Fruit fly (Drosophila melanogaster): ENCODE results near the gene CG33710.

CG33710 gene

DNA sequence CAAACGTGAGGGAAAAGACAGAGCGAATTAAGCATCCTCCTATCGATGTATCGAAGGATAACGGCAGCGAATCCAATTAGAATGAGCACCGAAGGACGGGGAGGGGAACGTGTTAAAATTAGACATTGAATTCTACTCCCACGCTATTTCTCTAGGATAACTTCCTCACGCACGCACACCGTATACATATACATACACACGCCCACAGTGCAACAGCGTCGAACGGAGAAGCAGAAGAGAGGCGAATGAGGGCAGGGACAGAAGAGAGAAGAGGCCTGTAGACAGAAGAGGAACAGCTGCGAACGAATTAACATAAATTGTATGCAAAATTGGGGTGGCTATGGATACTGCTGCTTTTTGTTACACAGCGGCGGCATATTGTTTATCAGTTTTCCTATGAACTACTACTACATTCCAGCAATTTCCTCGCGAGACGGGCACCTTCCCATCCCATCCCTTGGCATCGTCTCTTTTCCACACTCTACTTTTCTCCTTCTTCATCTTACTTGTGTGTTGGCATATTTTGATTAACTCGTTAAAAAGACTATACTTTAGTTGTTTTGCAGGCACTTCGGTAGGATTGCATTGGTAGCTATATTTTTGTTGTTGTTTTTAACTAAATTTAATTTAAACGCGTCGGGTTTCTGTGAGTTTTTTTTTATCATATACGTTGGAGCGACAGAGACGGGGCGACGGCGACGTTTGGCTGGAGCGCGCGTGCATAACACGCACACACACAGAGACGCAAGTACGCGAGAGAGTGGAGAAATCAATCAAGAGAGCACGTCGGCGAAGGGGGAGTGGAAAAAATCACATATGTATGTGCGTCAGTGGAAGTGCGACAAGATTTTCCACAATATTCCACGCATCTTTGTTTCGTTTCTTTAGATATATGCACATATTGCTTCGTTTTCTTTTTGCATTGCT, 44.1 kb downstream of the CG33710 start (continued):
- TF ChIP-seq CG34422 (GFP tag; IDR thresholded peaks at IDR 0.05), result no peak; the same call in 2 of the 3 replicates
- TF ChIP-seq gcm (GFP tag; optimal IDR thresholded peaks at IDR 0.05), result no peak
- no peak for TF ChIP-seq trem (tag; optimal IDR thresholded peaks at IDR 0.05)
- TF ChIP-seq Mrtf (GFP tag; IDR thresholded peaks at IDR 0.05), result no peak
- TF ChIP-seq onecut (GFP tag; IDR thresholded peaks at IDR 0.05), result peak; percentile 86
- peak; percentile 91 for TF ChIP-seq sd (tag; optimal IDR thresholded peaks at IDR 0.05)
- TF ChIP-seq kay (GFP tag; optimal IDR thresholded peaks at IDR 0.05), result no peak
- TF ChIP-seq CG8290 (GFP tag; optimal IDR thresholded peaks at IDR 0.05), result no peak
- TF ChIP-seq CG8290 (tag; optimal IDR thresholded peaks at IDR 0.05), result peak in 1 of 2 experiments; percentile 4
- TF ChIP-seq tx (GFP tag; optimal IDR thresholded peaks at IDR 0.05), result no peak
- TF ChIP-seq peb (GFP tag; IDR thresholded peaks at IDR 0.05), result no peak
- no peak for TF ChIP-seq Nf-YC (tag; optimal IDR thresholded peaks at IDR 0.05)
- no peak for TF ChIP-seq zen (tag; optimal IDR thresholded peaks at IDR 0.05)
- no peak for TF ChIP-seq CG10979 (tag; optimal IDR thresholded peaks at IDR 0.05)
- no peak for TF ChIP-seq CG10147 (GFP tag; optimal IDR thresholded peaks at IDR 0.05)
- TF ChIP-seq Asciz (GFP tag; optimal IDR thresholded peaks at IDR 0.05), result peak; percentile 8
- no peak for TF ChIP-seq wor (GFP tag; IDR thresholded peaks at IDR 0.05)
- TF ChIP-seq Dll (GFP tag; IDR thresholded peaks at IDR 0.05; ENCODE audit: partially characterized antibody), result no peak
- TF ChIP-seq dimm (GFP tag; IDR thresholded peaks at IDR 0.05), result no peak
- TF ChIP-seq pros (GFP tag; optimal IDR thresholded peaks at IDR 0.05), result peak; percentile 55
- TF ChIP-seq CG10462 (GFP tag; optimal IDR thresholded peaks at IDR 0.05), result no peak
- TF ChIP-seq D19A (tag; optimal IDR thresholded peaks at IDR 0.05), result no peak
- no peak for TF ChIP-seq gt (GFP tag; IDR thresholded peaks at IDR 0.05)
- no peak for TF ChIP-seq stwl (tag; optimal IDR thresholded peaks at IDR 0.05)
- TF ChIP-seq trh (GFP tag; optimal IDR thresholded peaks at IDR 0.05), result no peak
- TF ChIP-seq CG4854 (GFP tag; optimal IDR thresholded peaks at IDR 0.05), result no peak
- peak; percentile 21 for TF ChIP-seq Fer1 (GFP tag; optimal IDR thresholded peaks at IDR 0.05)
- TF ChIP-seq oc (tag; optimal IDR thresholded peaks at IDR 0.05), result no peak
- TF ChIP-seq CTCF (GFP tag; optimal IDR thresholded peaks at IDR 0.05), result no peak
- TF ChIP-seq scrt (GFP tag; optimal IDR thresholded peaks at IDR 0.05), result peak; percentile 82
- no peak for TF ChIP-seq unc-4 (GFP tag; IDR thresholded peaks at IDR 0.05; ENCODE audit: partially characterized antibody)
- TF ChIP-seq bcd (GFP tag; optimal IDR thresholded peaks at IDR 0.05), result no peak
- no peak for TF ChIP-seq CG5180 (GFP tag; optimal IDR thresholded peaks at IDR 0.05)
- TF ChIP-seq CG2129 (GFP tag; IDR thresholded peaks at IDR 0.05; ENCODE audit: partially characterized antibody), result no peak
- no peak for TF ChIP-seq ATbp (GFP tag; optimal IDR thresholded peaks at IDR 0.05)
- no peak for TF ChIP-seq schlank (tag; optimal IDR thresholded peaks at IDR 0.05)
- peak; percentile 72 for TF ChIP-seq nerfin-1 (tag; optimal IDR thresholded peaks at IDR 0.05)
- peak; percentile 71; the same call in 3 of the 4 replicates for TF ChIP-seq chinmo (GFP tag; IDR thresholded peaks at IDR 0.05; ENCODE audit: partially characterized antibody)
- TF ChIP-seq HmgZ (tag; optimal IDR thresholded peaks at IDR 0.05), result no peak
- TF ChIP-seq Tbp (GFP tag; optimal IDR thresholded peaks at IDR 0.05), result no peak
- no peak for TF ChIP-seq cad (GFP tag; optimal IDR thresholded peaks at IDR 0.05)
- no peak for TF ChIP-seq CG7271 (tag; optimal IDR thresholded peaks at IDR 0.05)
- TF ChIP-seq maf-S (GFP tag; optimal IDR thresholded peaks at IDR 0.05), result no peak
- TF ChIP-seq Nf-YB (GFP tag; optimal IDR thresholded peaks at IDR 0.05), result no peak
- TF ChIP-seq Hr78 (GFP tag; optimal IDR thresholded peaks at IDR 0.05), result no peak
- TF ChIP-seq gem (tag; optimal IDR thresholded peaks at IDR 0.05), result no peak
- no peak for TF ChIP-seq Neu2 (GFP tag; optimal IDR thresholded peaks at IDR 0.05; ENCODE audit: borderline replicate concordance)
- no peak for TF ChIP-seq CG5245 (GFP tag; optimal IDR thresholded peaks at IDR 0.05)
- no peak for TF ChIP-seq odd (GFP tag; optimal IDR thresholded peaks at IDR 0.05)

Data from whole organism, embryonic.